Fruit fly (Drosophila melanogaster) whole organism, embryonic: ENCODE measurements around the gene CG43693.

ENCODE experiments used
- ATbp ChIP-seq: fragments of 200-800 bp; sonication (Bioruptor generic); optimal IDR thresholded peaks from 2 replicates; lab custom pipeline; 2017; ENCODE audit warnings: missing biosample characterization, mild to moderate bottlenecking, missing genetic modification characterization, missing genetic modification reagents
- C15 ChIP-seq: fragments of 200-800 bp; sonication (Bioruptor generic); IDR thresholded peaks from 3 replicates; pipeline ENCODE4 v1.3.6; 2022; ENCODE audit warnings: missing biosample characterization, missing genetic modification characterization
- CG10267 ChIP-seq: fragments of 200-800 bp; sonication (Bioruptor generic); optimal IDR thresholded peaks from 2 replicates; lab custom pipeline; 2018; ENCODE audit warnings: missing biosample characterization, mild to moderate bottlenecking, missing genetic modification characterization, moderate library complexity
- CG10274 ChIP-seq: fragments of 200-800 bp; sonication (Bioruptor generic); optimal IDR thresholded peaks from 3 replicates; lab custom pipeline; 2017; ENCODE audit warnings: missing biosample characterization, mild to moderate bottlenecking, missing genetic modification characterization
- CG11504 ChIP-seq: fragments of 200-800 bp; sonication (Bioruptor generic); optimal IDR thresholded peaks from 3 replicates; lab custom pipeline; 2019; ENCODE audit warnings: missing biosample characterization, mild to moderate bottlenecking, missing genetic modification characterization, moderate library complexity
- CG11560 ChIP-seq: fragments of 200-800 bp; sonication (Bioruptor generic); IDR thresholded peaks from 3 replicates; pipeline ENCODE4 v1.3.6; 2022; ENCODE audit warnings: missing biosample characterization, missing genetic modification characterization
- CG11723 ChIP-seq: fragments of 200-800 bp; sonication (Bioruptor generic); optimal IDR thresholded peaks from 2 replicates; lab custom pipeline; 2017; ENCODE audit warnings: missing biosample characterization, mild to moderate bottlenecking, missing genetic modification characterization
- CG13123 ChIP-seq: fragments of 200-800 bp; sonication (Bioruptor generic); optimal IDR thresholded peaks from 2 replicates; lab custom pipeline; 2016; ENCODE audit warnings: missing biosample characterization, missing genetic modification characterization
- CG14710 ChIP-seq: fragments of 200-800 bp; sonication (Bioruptor generic); optimal IDR thresholded peaks from 3 replicates; lab custom pipeline; 2019; ENCODE audit warnings: missing biosample characterization, mild to moderate bottlenecking, missing genetic modification characterization, moderate library complexity
- CG14965 ChIP-seq: fragments of 200-800 bp; sonication (Bioruptor generic); optimal IDR thresholded peaks from 2 replicates; lab custom pipeline; 2016; ENCODE audit warnings: missing biosample characterization, missing genetic modification characterization, borderline replicate concordance
- CG3065 ChIP-seq: fragments of 200-800 bp; sonication (Bioruptor generic); optimal IDR thresholded peaks from 2 replicates; lab custom pipeline; 2016; ENCODE audit warnings: missing biosample characterization, missing genetic modification characterization
- CG32532 ChIP-seq: fragments of 200-800 bp; sonication (Bioruptor generic); IDR thresholded peaks from 2 replicates; pipeline ENCODE4 v1.3.6; 2022; ENCODE audit warnings: missing biosample characterization, missing genetic modification characterization
- CG32767 ChIP-seq: fragments of 200-800 bp; sonication (Bioruptor generic); IDR thresholded peaks from 2 replicates; pipeline ENCODE4 v1.3.6; 2022; ENCODE audit warnings: missing biosample characterization, missing genetic modification characterization
- CG33557 ChIP-seq: fragments of 200-800 bp; sonication (Bioruptor generic); optimal IDR thresholded peaks from 2 replicates; lab custom pipeline; 2019; ENCODE audit warnings: missing biosample characterization, mild to moderate bottlenecking, missing genetic modification characterization, moderate library complexity
- CG4707 ChIP-seq: fragments of 200-800 bp; sonication (Bioruptor generic); optimal IDR thresholded peaks from 2 replicates; lab custom pipeline; 2018; ENCODE audit warnings: missing biosample characterization, mild to moderate bottlenecking, missing genetic modification characterization, moderate library complexity
- CG5180 ChIP-seq: fragments of 200-800 bp; sonication (Bioruptor generic); optimal IDR thresholded peaks from 3 replicates; lab custom pipeline; 2017; ENCODE audit warnings: missing biosample characterization, missing genetic modification characterization, mild to moderate bottlenecking, moderate library complexity, missing genetic modification reagents
- CG6254 ChIP-seq: fragments of 200-800 bp; sonication (Bioruptor generic); optimal IDR thresholded peaks from 3 replicates; lab custom pipeline; 2017; ENCODE audit warnings: mild to moderate bottlenecking, missing biosample characterization, missing genetic modification reagents, missing genetic modification characterization
- CG6765 ChIP-seq: fragments of 200-800 bp; sonication (Bioruptor generic); optimal IDR thresholded peaks from 3 replicates; lab custom pipeline; 2017; ENCODE audit warnings: missing biosample characterization, mild to moderate bottlenecking, missing genetic modification characterization
- CG6813 ChIP-seq: fragments of 200-800 bp; sonication (Bioruptor generic); optimal IDR thresholded peaks from 2 replicates; lab custom pipeline; 2017; ENCODE audit warnings: missing biosample characterization, missing genetic modification characterization, mild to moderate bottlenecking, moderate library complexity, missing genetic modification reagents
- CG7372 ChIP-seq: fragments of 200-800 bp; sonication (Bioruptor generic); IDR thresholded peaks from 2 replicates; pipeline ENCODE4 v1.3.6; 2022; ENCODE audit warnings: missing biosample characterization, missing genetic modification characterization
- CG7556 ChIP-seq: fragments of 200-800 bp; sonication (Bioruptor generic); optimal IDR thresholded peaks from 2 replicates; lab custom pipeline; 2017; ENCODE audit warnings: missing biosample characterization, mild to moderate bottlenecking, missing genetic modification characterization
- CG9932 ChIP-seq: fragments of 200-800 bp; sonication (Bioruptor generic); IDR thresholded peaks from 2 replicates; pipeline ENCODE4 v1.3.6; 2022; ENCODE audit warnings: missing biosample characterization, missing genetic modification characterization
- D19A ChIP-seq: fragments of 200-800 bp; optimal IDR thresholded peaks from 3 replicates; lab custom pipeline; 2019; ENCODE audit warnings: missing biosample characterization, mild to moderate bottlenecking, missing genetic modification characterization, moderate library complexity
- Dad ChIP-seq: fragments of 200-800 bp; sonication (Bioruptor generic); optimal IDR thresholded peaks from 3 replicates; lab custom pipeline; 2016; ENCODE audit warnings: missing biosample characterization, missing genetic modification characterization
- E2f2 ChIP-seq: fragments of 200-800 bp; sonication (Bioruptor generic); IDR thresholded peaks from 2 replicates; pipeline ENCODE4 v1.3.6; 2022; ENCODE audit warnings: missing biosample characterization, missing genetic modification characterization
- Fer1 ChIP-seq: fragments of 200-800 bp; sonication (Bioruptor generic); optimal IDR thresholded peaks from 2 replicates; lab custom pipeline; 2017; ENCODE audit warnings: missing biosample characterization, mild to moderate bottlenecking, missing genetic modification characterization
- Fer3 ChIP-seq: fragments of 200-800 bp; sonication (Bioruptor generic); optimal IDR thresholded peaks from 2 replicates; lab custom pipeline; 2018; ENCODE audit warnings: missing biosample characterization, mild to moderate bottlenecking, missing genetic modification characterization, moderate library complexity
- Hmx ChIP-seq: fragments of 200-800 bp; sonication (Bioruptor generic); optimal IDR thresholded peaks from 2 replicates; lab custom pipeline; 2016; ENCODE audit warnings: missing biosample characterization, missing genetic modification characterization
- PHDP ChIP-seq: fragments of 200-800 bp; sonication (Bioruptor generic); optimal IDR thresholded peaks from 3 replicates; lab custom pipeline; 2018; ENCODE audit warnings: missing biosample characterization, mild to moderate bottlenecking, missing genetic modification characterization, moderate library complexity
- Scr ChIP-seq: fragments of 200-800 bp; sonication (Bioruptor generic); IDR thresholded peaks from 2 replicates; pipeline ENCODE4 v1.3.6; 2022; ENCODE audit warnings: missing biosample characterization, missing genetic modification characterization; ENCODE audit not compliant: partially characterized antibody
- Sox102F ChIP-seq: fragments of 200-800 bp; sonication (Bioruptor generic); optimal IDR thresholded peaks from 2 replicates; lab custom pipeline; 2018; ENCODE audit warnings: missing biosample characterization, mild to moderate bottlenecking, missing genetic modification characterization, moderate library complexity
- chinmo ChIP-seq: fragments of 200-800 bp; sonication (Bioruptor generic); IDR thresholded peaks from 4 replicates; pipeline ENCODE4 v1.3.6; 2022; ENCODE audit warnings: missing biosample characterization, missing genetic modification characterization; ENCODE audit not compliant: partially characterized antibody
- chm ChIP-seq: fragments of 200-800 bp; sonication (Bioruptor generic); IDR thresholded peaks from 2 replicates; pipeline ENCODE4 v1.3.6; 2022; ENCODE audit warnings: missing biosample characterization, missing genetic modification characterization
- croc ChIP-seq: fragments of 200-800 bp; sonication (Bioruptor generic); conservative IDR thresholded peaks from 3 replicates; pipeline ENCODE4 v1.3.6; 2022; ENCODE audit warnings: missing biosample characterization, missing genetic modification characterization
- crp ChIP-seq, 2 experiments: fragments of 200-800 bp; sonication (Bioruptor generic); optimal IDR thresholded peaks; 2 replicates in 1 of 2; 3 replicates in 1 of 2; lab custom pipeline; 2017; ENCODE audit warnings: missing biosample characterization in 2 of 2, missing genetic modification characterization in 2 of 2, mild to moderate bottlenecking in 1 of 2, moderate library complexity in 1 of 2
- dm ChIP-seq: fragments of 200-800 bp; sonication (Bioruptor generic); optimal IDR thresholded peaks from 3 replicates; lab custom pipeline; 2016; ENCODE audit warnings: missing biosample characterization, missing genetic modification characterization
- emc ChIP-seq: fragments of 200-800 bp; sonication (Bioruptor generic); optimal IDR thresholded peaks from 2 replicates; lab custom pipeline; 2016; ENCODE audit warnings: missing biosample characterization, missing genetic modification characterization
- esg ChIP-seq: fragments of 200-800 bp; sonication (Bioruptor generic); conservative IDR thresholded peaks from 2 replicates; pipeline ENCODE4 v1.3.6; 2022; ENCODE audit warnings: missing biosample characterization, missing genetic modification characterization
- grau ChIP-seq: fragments of 200-800 bp; optimal IDR thresholded peaks from 3 replicates; lab custom pipeline; 2019; ENCODE audit warnings: missing biosample characterization, mild to moderate bottlenecking, missing genetic modification characterization, moderate library complexity
- hbn ChIP-seq: fragments of 200-800 bp; sonication (Bioruptor generic); IDR thresholded peaks from 2 replicates; pipeline ENCODE4 v1.3.6; 2022; ENCODE audit warnings: missing biosample characterization, missing genetic modification characterization; ENCODE audit not compliant: partially characterized antibody
- her ChIP-seq: fragments of 200-800 bp; sonication (Bioruptor generic); optimal IDR thresholded peaks from 2 replicates; lab custom pipeline; 2016; ENCODE audit warnings: missing biosample characterization, missing genetic modification characterization
- hkb ChIP-seq, 2 experiments: fragments of 200-800 bp in 1 of 2; fragments of >200 bp in 1 of 2; sonication (Bioruptor generic) in 1 of 2; IDR thresholded peaks in 1 of 2; optimal IDR thresholded peaks in 1 of 2; 2 replicates each; pipeline versions ENCODE4 v1.3.6 to Lab custom; 2017 to 2022; ENCODE audit warnings: missing biosample characterization in 1 of 2, missing genetic modification characterization in 1 of 2
- lab ChIP-seq: fragments of 200-800 bp; sonication (Bioruptor generic); optimal IDR thresholded peaks from 3 replicates; lab custom pipeline; 2017; ENCODE audit warnings: missing biosample characterization, missing genetic modification characterization, mild to moderate bottlenecking, moderate library complexity, missing genetic modification reagents
- pho ChIP-seq: fragments of 200-800 bp; sonication (Bioruptor generic); optimal IDR thresholded peaks from 2 replicates; lab custom pipeline; 2016; ENCODE audit warnings: missing biosample characterization, missing genetic modification characterization
- pum ChIP-seq: fragments of 200-800 bp; sonication (Bioruptor generic); optimal IDR thresholded peaks from 2 replicates; lab custom pipeline; 2016; ENCODE audit warnings: missing biosample characterization, missing genetic modification characterization
- run ChIP-seq: fragments of 200-800 bp; sonication (Bioruptor generic); optimal IDR thresholded peaks from 3 replicates; lab custom pipeline; 2018; ENCODE audit warnings: missing biosample characterization, mild to moderate bottlenecking, missing genetic modification characterization
- trh ChIP-seq: fragments of 200-800 bp; sonication (Bioruptor generic); optimal IDR thresholded peaks from 2 replicates; lab custom pipeline; 2016; ENCODE audit warnings: missing biosample characterization, missing genetic modification characterization

Gene CG43693

DNA sequence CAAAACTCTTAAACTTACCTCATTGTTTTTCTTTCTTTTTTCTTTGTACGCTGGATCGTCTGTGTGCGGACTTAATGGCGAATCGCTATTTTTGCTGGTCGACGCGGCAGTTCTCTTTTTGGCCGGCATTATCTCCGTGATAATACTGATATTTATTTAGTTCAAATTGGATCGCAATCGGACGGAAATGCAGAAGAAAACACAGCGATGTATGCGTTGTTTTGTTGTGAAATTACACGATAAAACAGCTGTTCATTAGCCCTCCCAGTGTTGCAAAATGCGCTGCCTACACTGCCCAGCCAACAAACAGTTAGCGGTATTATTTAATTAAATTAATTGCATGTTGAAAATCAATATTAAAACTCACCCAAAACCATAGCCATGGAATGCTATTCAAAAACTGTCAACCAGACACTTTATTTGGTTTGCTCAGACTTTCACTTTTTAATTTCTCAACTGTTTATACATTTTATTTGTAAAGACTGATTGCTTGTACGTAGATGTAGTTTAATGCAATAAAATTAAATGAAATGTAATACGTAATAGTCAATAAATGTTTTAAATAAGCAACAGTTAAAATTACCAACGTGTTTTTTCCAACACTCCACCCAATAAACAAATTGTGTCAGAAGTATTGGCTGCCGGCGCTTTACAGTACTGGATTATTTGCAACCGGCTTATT is 47.0 kb upstream of the CG43693 start, which contains the start of the genes Irbp18 and APP-BP1 (continued):
- TF ChIP-seq D19A (tag; lab: Kevin White, UChicago) (peak; percentile 86), CG6765 (peak; percentile 88), croc (peak; percentile 72), CG32767 (GFP tag; lab: Robert Waterston, UW) (peak; percentile 85), hkb (optimal IDR thresholded peaks at IDR 0.05; lab: Kevin White, UChicago) (peak; percentile 50), hkb (GFP tag; IDR thresholded peaks at IDR 0.05; lab: Robert Waterston, UW) (peak; percentile 88), emc (GFP tag; lab: Kevin White, UChicago) (peak; percentile 85), crp (GFP tag; optimal IDR thresholded peaks at IDR 0.05; lab: Kevin White, UChicago) (peak; percentile 92 to 95), Hmx (GFP tag; lab: Kevin White, UChicago) (peak; percentile 93), C15 (GFP tag; lab: Robert Waterston, UW) (peak; percentile 77; the same call in 2 of the 3 replicates), CG14965 (peak; percentile 50), ATbp (GFP tag; lab: Kevin White, UChicago) (peak; percentile 83), CG14710 (tag; lab: Kevin White, UChicago) (peak; percentile 94), CG10267 (tag; lab: Kevin White, UChicago) (peak; percentile 98), CG13123 (GFP tag; lab: Kevin White, UChicago) (peak; percentile 84), grau (tag; lab: Kevin White, UChicago) (peak; percentile 91), esg (peak; percentile 83), CG11560 (tag; lab: Robert Waterston, UW) (peak; percentile 59; the same call in 1 of the 3 replicates), CG7372 (GFP tag; lab: Robert Waterston, UW) (peak; percentile 84), lab (GFP tag; lab: Kevin White, UChicago) (peak; percentile 95), PHDP (peak; percentile 92), chm (GFP tag; lab: Robert Waterston, UW) (peak; percentile 79), CG32532 (GFP tag; lab: Robert Waterston, UW) (peak; percentile 89), CG9932 (GFP tag; lab: Robert Waterston, UW) (peak; percentile 89), CG33557 (GFP tag; lab: Kevin White, UChicago) (peak; percentile 82), Dad (GFP tag; lab: Kevin White, UChicago) (peak; percentile 94), E2f2 (peak; percentile 63), CG7556 (GFP tag; lab: Kevin White, UChicago) (peak; percentile 96), trh (GFP tag; lab: Kevin White, UChicago) (peak; percentile 91), Fer3 (peak; percentile 90), her (GFP tag; lab: Kevin White, UChicago) (peak; percentile 88), CG11723 (GFP tag; lab: Kevin White, UChicago) (peak; percentile 88), chinmo (GFP tag; lab: Robert Waterston, UW) (0 out of 4 replicates have a peak, but pooled peaks have one; percentile 4), CG5180 (GFP tag; lab: Kevin White, UChicago) (peak; percentile 82), CG11504 (tag; lab: Kevin White, UChicago) (peak; percentile 92), Fer1 (GFP tag; lab: Kevin White, UChicago) (peak; percentile 94), CG3065 (GFP tag; lab: Kevin White, UChicago) (peak; percentile 84), CG4707 (GFP tag; lab: Kevin White, UChicago) (peak; percentile 63), Scr (GFP tag; lab: Robert Waterston, UW) (no peak), hbn (GFP tag; lab: Robert Waterston, UW) (0 out of 2 replicates have a peak, but pooled peaks have one; percentile 25), CG6254 (GFP tag; lab: Kevin White, UChicago) (peak; percentile 84), pho (peak; percentile 96), run (peak; percentile 58), dm (GFP tag; lab: Kevin White, UChicago) (peak; percentile 86), Sox102F (GFP tag; lab: Kevin White, UChicago) (peak; percentile 93), CG10274 (GFP tag; lab: Kevin White, UChicago) (peak; percentile 78), CG6813 (GFP tag; lab: Kevin White, UChicago) (peak; percentile 83), pum (GFP tag; lab: Kevin White, UChicago) (peak; percentile 93)
